Worm (Caenorhabditis elegans) whole organism, midembryonic: ENCODE results near the gene grsp-4.

Experiments
- T22C8.4 ChIP-seq: fragments of 200-800 bp; sonication (Bioruptor generic); IDR thresholded peaks from 2 replicates; pipeline ENCODE4 v1.3.6; 2022; ENCODE audit warnings: missing genetic modification characterization, missing compliant biosample characterization
- cog-1 ChIP-seq: sonication (generic microtip); optimal IDR thresholded peaks from 2 replicates; lab custom pipeline; 2016; ENCODE audit warnings: missing genetic modification characterization, missing compliant biosample characterization
- flt-1 ChIP-seq: fragments of 200-800 bp; sonication (Bioruptor generic); IDR thresholded peaks from 2 replicates; pipeline ENCODE4 v1.3.6; 2022; ENCODE audit warnings: missing genetic modification characterization, missing compliant biosample characterization
- klf-2 ChIP-seq: fragments of 200-800 bp; sonication (Bioruptor generic); conservative IDR thresholded peaks from 2 replicates; pipeline ENCODE4 v1.3.6; 2022; ENCODE audit warnings: missing genetic modification reagents, missing genetic modification characterization, missing compliant biosample characterization
- med-1 ChIP-seq: sonication (generic microtip); optimal IDR thresholded peaks from 2 replicates; lab custom pipeline; 2017; ENCODE audit warnings: missing genetic modification characterization, mild to moderate bottlenecking, missing compliant biosample characterization, antibody characterized with exemption, missing genetic modification reagents; ENCODE audit not compliant: insufficient read depth
- ref-1 ChIP-seq: fragments of 200-800 bp; sonication (Bioruptor generic); conservative IDR thresholded peaks from 2 replicates; pipeline ENCODE4 v1.3.6; 2022; ENCODE audit warnings: missing genetic modification reagents, missing genetic modification characterization, missing compliant biosample characterization
- tab-1 ChIP-seq: fragments of 200-800 bp; sonication (Bioruptor generic); IDR thresholded peaks from 2 replicates; pipeline ENCODE4 v1.3.6; 2022; ENCODE audit warnings: missing genetic modification characterization, missing compliant biosample characterization
- ztf-23 ChIP-seq: fragments of 200-800 bp; sonication (Bioruptor generic); IDR thresholded peaks from 2 replicates; pipeline ENCODE4 v1.3.6; 2022; ENCODE audit warnings: missing genetic modification reagents, missing genetic modification characterization, missing compliant biosample characterization
- ztf-29 ChIP-seq: fragments of 200-800 bp; sonication (Bioruptor generic); IDR thresholded peaks from 2 replicates; pipeline ENCODE4 v1.3.6; 2022; ENCODE audit warnings: missing genetic modification reagents, missing genetic modification characterization, missing compliant biosample characterization

Gene grsp-4

ce11 chrV:7649963-7650362 is 25.2 kb downstream of the grsp-4 start:
- no peak for TF ChIP-seq ref-1 (GFP tag; lab: Robert Waterston, UW)
- TF ChIP-seq med-1 (GFP tag; lab: Kevin White, UChicago), result no peak
- TF ChIP-seq flt-1 (GFP tag; lab: Robert Waterston, UW), result no peak
- no peak for TF ChIP-seq ztf-29 (GFP tag; lab: Robert Waterston, UW)
- TF ChIP-seq klf-2 (GFP tag; lab: Robert Waterston, UW), result no peak
- no peak for TF ChIP-seq tab-1 (GFP tag; lab: Robert Waterston, UW)
- no peak for TF ChIP-seq ztf-23 (GFP tag; lab: Robert Waterston, UW)
- no peak for TF ChIP-seq T22C8.4 (GFP tag; lab: Robert Waterston, UW)
- TF ChIP-seq cog-1 (tag; lab: Kevin White, UChicago), result no peak

ce11 chrV:7651757-7652156 is 27.0 kb downstream of the grsp-4 start, which contains the start of gene srh-234:
srh-234 (minus strand) TSS chrV:7651857.
- TF ChIP-seq med-1 (GFP tag; lab: Kevin White, UChicago) (no peak), cog-1 (tag; lab: Kevin White, UChicago) (no peak), tab-1 (GFP tag; lab: Robert Waterston, UW) (no peak), klf-2 (GFP tag; lab: Robert Waterston, UW) (no peak), flt-1 (GFP tag; lab: Robert Waterston, UW) (no peak), ztf-29 (GFP tag; lab: Robert Waterston, UW) (no peak)

- TF ChIP-seq T22C8.4 (GFP tag; lab: Robert Waterston, UW) (no peak), tab-1 (GFP tag; lab: Robert Waterston, UW) (no peak), ztf-23 (GFP tag; lab: Robert Waterston, UW) (no peak), cog-1 (tag; lab: Kevin White, UChicago) (no peak), klf-2 (GFP tag; lab: Robert Waterston, UW) (no peak), med-1 (GFP tag; lab: Kevin White, UChicago) (no peak), ztf-29 (GFP tag; lab: Robert Waterston, UW) (no peak)
Observed at ce11 chrV:7653567-7653966, 28.8 kb downstream of the grsp-4 start, which contains the start of gene srh-200. srh-200 (minus strand) TSS chrV:7653667.

ce11 chrV:7667940-7668339 is 43.2 kb downstream of the grsp-4 start, which contains the start of gene C12D5.5:
C12D5.5 (plus strand) TSS chrV:7668240.
- TF ChIP-seq T22C8.4 (GFP tag; lab: Robert Waterston, UW), result no peak
- no peak for TF ChIP-seq tab-1 (GFP tag; lab: Robert Waterston, UW)
- TF ChIP-seq med-1 (GFP tag; lab: Kevin White, UChicago), result no peak
- TF ChIP-seq ztf-29 (GFP tag; lab: Robert Waterston, UW), result no peak
- TF ChIP-seq klf-2 (GFP tag; lab: Robert Waterston, UW), result no peak
- TF ChIP-seq flt-1 (GFP tag; lab: Robert Waterston, UW), result no peak
- no peak for TF ChIP-seq ref-1 (GFP tag; lab: Robert Waterston, UW)
- no peak for TF ChIP-seq ztf-23 (GFP tag; lab: Robert Waterston, UW)
- TF ChIP-seq cog-1 (tag; lab: Kevin White, UChicago), result no peak

ce11 chrV:7672258-7672657 is 47.5 kb downstream of the grsp-4 start, which contains the start of gene C12D5.4:
C12D5.4 (plus strand) TSS chrV:7672558.
- TF ChIP-seq tab-1 (GFP tag; lab: Robert Waterston, UW), result no peak
- TF ChIP-seq cog-1 (tag; lab: Kevin White, UChicago), result no peak
- TF ChIP-seq ref-1 (GFP tag; lab: Robert Waterston, UW), result no peak
- no peak for TF ChIP-seq ztf-29 (GFP tag; lab: Robert Waterston, UW)
- no peak for TF ChIP-seq flt-1 (GFP tag; lab: Robert Waterston, UW)
- TF ChIP-seq ztf-23 (GFP tag; lab: Robert Waterston, UW), result no peak
- TF ChIP-seq klf-2 (GFP tag; lab: Robert Waterston, UW), result no peak
- TF ChIP-seq med-1 (GFP tag; lab: Kevin White, UChicago), result no peak
- no peak for TF ChIP-seq T22C8.4 (GFP tag; lab: Robert Waterston, UW)

- TF ChIP-seq ref-1 (GFP tag; lab: Robert Waterston, UW) (no peak), ztf-29 (GFP tag; lab: Robert Waterston, UW) (no peak), klf-2 (GFP tag; lab: Robert Waterston, UW) (no peak), tab-1 (GFP tag; lab: Robert Waterston, UW) (no peak), T22C8.4 (GFP tag; lab: Robert Waterston, UW) (no peak), ztf-23 (GFP tag; lab: Robert Waterston, UW) (no peak), cog-1 (tag; lab: Kevin White, UChicago) (no peak), med-1 (GFP tag; lab: Kevin White, UChicago) (no peak), flt-1 (GFP tag; lab: Robert Waterston, UW) (no peak)
Observed at ce11 chrV:7675904-7676303, 51.2 kb downstream of the grsp-4 start, which contains the start of gene C12D5.3. C12D5.3 (plus strand) TSS chrV:7676204.
